Worm (Caenorhabditis elegans): ENCODE measurements around the gene ascc-1.

DNA sequence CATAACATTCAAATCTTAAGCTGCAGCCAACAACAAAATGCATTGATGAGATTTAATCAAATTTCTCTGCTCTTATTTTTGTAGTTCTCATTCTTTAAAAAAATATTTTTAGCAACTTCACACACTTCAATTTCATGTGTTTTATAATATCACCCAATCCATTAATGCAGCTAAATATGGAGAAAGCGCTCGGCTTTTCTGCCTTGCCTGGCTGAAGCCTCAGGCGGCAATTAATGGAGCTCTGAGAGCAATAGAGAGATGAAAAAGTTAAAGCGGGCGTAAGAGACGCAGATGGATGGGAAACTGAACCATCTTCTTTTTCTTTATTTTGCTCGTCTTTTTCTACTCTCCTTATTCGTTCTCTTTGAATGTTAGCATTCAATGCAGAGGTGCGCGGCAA is 50.2 kb downstream of the ascc-1 start:
- TF ChIP-seq nhr-10 (tag; optimal IDR thresholded peaks at IDR 0.05) = no peak
- no peak for TF ChIP-seq elt-3 (tag; optimal IDR thresholded peaks at IDR 0.05)
- no peak for TF ChIP-seq aly-2 (tag; optimal IDR thresholded peaks at IDR 0.05)
- TF ChIP-seq blmp-1 (tag; optimal IDR thresholded peaks at IDR 0.05; ENCODE audit: insufficient read depth) = no peak
- TF ChIP-seq nhr-77 (tag; optimal IDR thresholded peaks at IDR 0.05) = no peak

Measured in whole organism, L2 larva.